Worm (Caenorhabditis elegans): ENCODE data around the gene mig-13.

DNA sequence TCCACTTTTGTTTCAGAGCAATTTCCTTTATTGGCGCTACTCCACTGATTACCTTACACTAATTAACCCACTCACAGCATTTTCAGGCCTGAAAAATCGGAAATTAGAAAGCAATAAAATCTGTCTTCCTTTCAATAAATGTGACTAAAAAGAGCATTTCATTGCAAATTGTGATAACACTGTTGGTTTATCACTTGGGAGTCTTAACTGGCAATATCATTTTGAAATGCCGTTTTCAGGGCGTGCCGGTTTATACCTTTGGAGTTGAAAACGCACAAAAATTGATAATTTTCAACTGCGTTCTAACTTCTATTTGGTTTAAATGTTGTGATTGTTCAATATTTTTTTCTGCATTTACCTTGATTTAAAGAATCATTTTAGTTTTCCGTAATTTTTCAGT is 22.3 kb upstream of the mig-13 start, which contains the start of gene R08E3.1:
- no peak for TF ChIP-seq fos-1 (tag; optimal IDR thresholded peaks at IDR 0.05)
- TF ChIP-seq egl-27 (tag; optimal IDR thresholded peaks at IDR 0.05), result no peak
- no peak for TF ChIP-seq nhr-23 (tag; optimal IDR thresholded peaks at IDR 0.05)
- TF ChIP-seq snpc-4 (tag; optimal IDR thresholded peaks at IDR 0.05), result no peak
- no peak for TF ChIP-seq lin-39 (tag; optimal IDR thresholded peaks at IDR 0.05)
- TF ChIP-seq ztf-11 (tag; optimal IDR thresholded peaks at IDR 0.05), result no peak
- no peak for TF ChIP-seq fkh-2 (tag; optimal IDR thresholded peaks at IDR 0.05)
- no peak for TF ChIP-seq unc-62 (GFP tag; optimal IDR thresholded peaks at IDR 0.05)
- no peak for TF ChIP-seq zag-1 (tag; optimal IDR thresholded peaks at IDR 0.05)
- TF ChIP-seq ama-1 (optimal IDR thresholded peaks at IDR 0.05), result no peak
- TF ChIP-seq nhr-237 (tag; optimal IDR thresholded peaks at IDR 0.05), result no peak
- no peak for TF ChIP-seq fkh-10 (GFP tag; optimal IDR thresholded peaks at IDR 0.05)
- TF ChIP-seq aly-2 (tag; optimal IDR thresholded peaks at IDR 0.05), result no peak
- TF ChIP-seq nhr-12 (tag; optimal IDR thresholded peaks at IDR 0.05), result no peak
